Worm (Caenorhabditis elegans) whole organism, L3 larva: ENCODE data around the gene F11D11.4.

ENCODE experiments used
- nhr-25 ChIP-seq: sonication (generic microtip); optimal IDR thresholded peaks from 2 replicates; lab custom pipeline; 2017; ENCODE audit warnings: missing biosample characterization, missing genetic modification characterization
- nhr-76 ChIP-seq: fragments of 150-350 bp; sonication (generic microtip); optimal IDR thresholded peaks from 5 replicates; lab custom pipeline; 2014; ENCODE audit warnings: missing biosample characterization, missing genetic modification characterization
- pha-4 ChIP-seq: fragments of 150-350 bp; optimal IDR thresholded peaks from 2 replicates; lab custom pipeline; 2014; ENCODE audit warnings: missing biosample characterization, missing genetic modification reagents, missing genetic modification characterization
- skn-1 ChIP-seq: fragments of 150-350 bp; optimal IDR thresholded peaks from 2 replicates; lab custom pipeline; 2014; ENCODE audit warnings: missing biosample characterization, missing genetic modification characterization
- unc-39 ChIP-seq: sonication (generic microtip); optimal IDR thresholded peaks from 4 replicates; lab custom pipeline; 2017; ENCODE audit warnings: missing biosample characterization, missing genetic modification characterization
- unc-62 ChIP-seq: fragments of 150-350 bp; sonication (generic microtip); optimal IDR thresholded peaks from 4 replicates; lab custom pipeline; 2014; ENCODE audit warnings: missing biosample characterization, missing genetic modification reagents, missing genetic modification characterization
- zag-1 ChIP-seq: fragments of 150-350 bp; optimal IDR thresholded peaks from 2 replicates; lab custom pipeline; 2014; ENCODE audit warnings: missing biosample characterization, missing genetic modification characterization

- no peak for TF ChIP-seq pha-4
- TF ChIP-seq skn-1 = no peak
- no peak for TF ChIP-seq zag-1 (tag; lab: Kevin White, UChicago)
- no peak for TF ChIP-seq nhr-25 (tag; lab: Kevin White, UChicago)
- TF ChIP-seq nhr-76 = no peak
- TF ChIP-seq unc-62 (GFP tag; lab: Kevin White, UChicago) = no peak
- no peak for TF ChIP-seq unc-39 (tag; lab: Kevin White, UChicago)
Measured at ce11 chrV:18786694-18787093, 25.5 kb downstream of the F11D11.4 start, which contains the start of gene Y17D7B.3.
